Worm (Caenorhabditis elegans) whole organism, L3 larva: Measurements from ENCODE around the gene sru-25.

Experiments
- R02D3.7 ChIP-seq: fragments of 150-350 bp; optimal IDR thresholded peaks from 2 replicates; lab custom pipeline; 2014; ENCODE audit warnings: missing biosample characterization, missing genetic modification characterization
- ZK546.5 ChIP-seq: sonication (generic microtip); optimal IDR thresholded peaks from 2 replicates; lab custom pipeline; 2017; ENCODE audit warnings: missing biosample characterization, missing genetic modification characterization
- ama-1 ChIP-seq: fragments of 150-350 bp; optimal IDR thresholded peaks from 2 replicates; lab custom pipeline; 2018
- ceh-16 ChIP-seq: sonication (generic microtip); optimal IDR thresholded peaks from 2 replicates; lab custom pipeline; 2017; ENCODE audit warnings: missing biosample characterization, missing genetic modification characterization
- ceh-28 ChIP-seq: fragments of 150-350 bp; optimal IDR thresholded peaks from 2 replicates; lab custom pipeline; 2014; ENCODE audit warnings: missing biosample characterization, missing genetic modification reagents, missing genetic modification characterization
- ceh-82 ChIP-seq: fragments of 150-350 bp; optimal IDR thresholded peaks from 2 replicates; lab custom pipeline; 2014; ENCODE audit warnings: missing biosample characterization, missing genetic modification characterization
- ceh-9 ChIP-seq: sonication (generic microtip); optimal IDR thresholded peaks from 2 replicates; lab custom pipeline; 2018; ENCODE audit warnings: missing biosample characterization, missing genetic modification characterization
- daf-12 ChIP-seq: fragments of 150-350 bp; optimal IDR thresholded peaks from 2 replicates; lab custom pipeline; 2014; ENCODE audit warnings: missing biosample characterization, missing genetic modification reagents, missing genetic modification characterization
- egl-27 ChIP-seq: sonication (generic microtip); optimal IDR thresholded peaks from 4 replicates; lab custom pipeline; 2017; ENCODE audit warnings: missing biosample characterization, missing genetic modification reagents, missing genetic modification characterization
- egl-5 ChIP-seq: fragments of 150-350 bp; optimal IDR thresholded peaks from 2 replicates; lab custom pipeline; 2017; ENCODE audit warnings: missing biosample characterization, missing genetic modification reagents, missing genetic modification characterization, inconsistent platforms
- elt-1 ChIP-seq: fragments of 150-350 bp; optimal IDR thresholded peaks from 2 replicates; lab custom pipeline; 2014; ENCODE audit warnings: missing biosample characterization, missing genetic modification characterization
- elt-2 ChIP-seq: sonication (generic microtip); optimal IDR thresholded peaks from 2 replicates; lab custom pipeline; 2016; ENCODE audit warnings: missing genetic modification reagents, mild to moderate bottlenecking, missing genetic modification characterization, missing compliant biosample characterization
- elt-3 ChIP-seq, 3 experiments: fragments of 150-350 bp in 1 of 3; sonication (generic microtip) in 2 of 3; optimal IDR thresholded peaks; 2 replicates in 2 of 3; 4 replicates in 1 of 3; lab custom pipeline; 2014 to 2017; ENCODE audit warnings: missing biosample characterization in 3 of 3, missing genetic modification characterization in 3 of 3
- eor-1 ChIP-seq, 2 experiments: fragments of 150-350 bp; optimal IDR thresholded peaks; 2 replicates each; lab custom pipeline; 2014 to 2018; ENCODE audit warnings: missing biosample characterization in 2 of 2, missing genetic modification characterization in 2 of 2
- fkh-2 ChIP-seq: fragments of 150-350 bp; optimal IDR thresholded peaks from 2 replicates; lab custom pipeline; 2014; ENCODE audit warnings: missing biosample characterization, missing genetic modification reagents, missing genetic modification characterization
- hmg-11 ChIP-seq: sonication (generic microtip); optimal IDR thresholded peaks from 2 replicates; lab custom pipeline; 2016; ENCODE audit warnings: missing genetic modification characterization, missing compliant biosample characterization
- jun-1 ChIP-seq: fragments of 150-350 bp; optimal IDR thresholded peaks from 2 replicates; lab custom pipeline; 2014; ENCODE audit warnings: missing biosample characterization, missing genetic modification reagents, missing genetic modification characterization
- lin-15B ChIP-seq: fragments of 150-350 bp; optimal IDR thresholded peaks from 2 replicates; lab custom pipeline; 2014; ENCODE audit warnings: missing biosample characterization, missing genetic modification characterization
- lin-39 ChIP-seq: fragments of 150-350 bp; optimal IDR thresholded peaks from 2 replicates; lab custom pipeline; 2018; ENCODE audit warnings: missing biosample characterization, missing genetic modification reagents, missing genetic modification characterization
- lsy-12 ChIP-seq: sonication (generic microtip); optimal IDR thresholded peaks from 2 replicates; lab custom pipeline; 2016; ENCODE audit warnings: mild to moderate bottlenecking, missing genetic modification characterization, missing compliant biosample characterization
- mdl-1 ChIP-seq: fragments of 150-350 bp; optimal IDR thresholded peaks from 2 replicates; lab custom pipeline; 2014; ENCODE audit warnings: missing biosample characterization, missing genetic modification characterization
- mml-1 ChIP-seq: fragments of 150-350 bp; sonication (generic microtip); optimal IDR thresholded peaks from 3 replicates; lab custom pipeline; 2014; ENCODE audit warnings: missing biosample characterization, missing genetic modification characterization
- nhr-23 ChIP-seq: fragments of 150-350 bp; optimal IDR thresholded peaks from 2 replicates; lab custom pipeline; 2014; ENCODE audit warnings: missing biosample characterization, missing genetic modification reagents, missing genetic modification characterization
- nhr-237 ChIP-seq: fragments of 150-350 bp; optimal IDR thresholded peaks from 2 replicates; lab custom pipeline; 2014; ENCODE audit warnings: missing biosample characterization, missing genetic modification characterization
- nhr-25 ChIP-seq: sonication (generic microtip); optimal IDR thresholded peaks from 2 replicates; lab custom pipeline; 2017; ENCODE audit warnings: missing biosample characterization, missing genetic modification characterization
- nhr-28 ChIP-seq: fragments of 150-350 bp; optimal IDR thresholded peaks from 2 replicates; lab custom pipeline; 2014; ENCODE audit warnings: missing biosample characterization, missing genetic modification characterization
- nhr-43 ChIP-seq: sonication (generic microtip); optimal IDR thresholded peaks from 2 replicates; lab custom pipeline; 2016; ENCODE audit warnings: mild to moderate bottlenecking, missing genetic modification characterization, missing compliant biosample characterization; ENCODE audit not compliant: poor library complexity, severe bottlenecking
- nhr-76 ChIP-seq: fragments of 150-350 bp; sonication (generic microtip); optimal IDR thresholded peaks from 5 replicates; lab custom pipeline; 2014; ENCODE audit warnings: missing biosample characterization, missing genetic modification characterization
- nhr-77 ChIP-seq: fragments of 150-350 bp; optimal IDR thresholded peaks from 2 replicates; lab custom pipeline; 2014; ENCODE audit warnings: missing biosample characterization, missing genetic modification characterization
- pha-4 ChIP-seq: fragments of 150-350 bp; optimal IDR thresholded peaks from 2 replicates; lab custom pipeline; 2014; ENCODE audit warnings: missing biosample characterization, missing genetic modification reagents, missing genetic modification characterization
- pqm-1 ChIP-seq: fragments of 150-350 bp; optimal IDR thresholded peaks from 2 replicates; lab custom pipeline; 2017; ENCODE audit warnings: missing biosample characterization, missing genetic modification characterization, inconsistent platforms
- sea-2 ChIP-seq: fragments of 150-350 bp; sonication (generic microtip); optimal IDR thresholded peaks from 4 replicates; lab custom pipeline; 2014; ENCODE audit warnings: missing biosample characterization, missing genetic modification reagents, missing genetic modification characterization
- skn-1 ChIP-seq: fragments of 150-350 bp; optimal IDR thresholded peaks from 2 replicates; lab custom pipeline; 2014; ENCODE audit warnings: missing biosample characterization, missing genetic modification characterization
- snpc-4 ChIP-seq: fragments of 150-350 bp; optimal IDR thresholded peaks from 2 replicates; lab custom pipeline; 2014; ENCODE audit warnings: missing biosample characterization, missing genetic modification characterization
- unc-39 ChIP-seq: sonication (generic microtip); optimal IDR thresholded peaks from 4 replicates; lab custom pipeline; 2017; ENCODE audit warnings: missing biosample characterization, missing genetic modification characterization
- unc-62 ChIP-seq: fragments of 150-350 bp; sonication (generic microtip); optimal IDR thresholded peaks from 4 replicates; lab custom pipeline; 2014; ENCODE audit warnings: missing biosample characterization, missing genetic modification reagents, missing genetic modification characterization

sru-25 gene

ce11 chrV:682031-682430 is 7.9 kb upstream of the sru-25 start, which contains the start of gene srx-23:
Gene srx-23 (plus strand): TSS chrV:682331.
- TF ChIP-seq ceh-28 (tag; lab: Kevin White, UChicago) (no peak), sea-2 (GFP tag; lab: Kevin White, UChicago) (no peak), daf-12 (tag; lab: Kevin White, UChicago) (no peak), ceh-9 (tag; lab: Kevin White, UChicago) (no peak), nhr-43 (tag; lab: Kevin White, UChicago) (no peak), nhr-28 (tag; lab: Kevin White, UChicago) (no peak), unc-62 (GFP tag; lab: Kevin White, UChicago) (no peak), nhr-237 (tag; lab: Kevin White, UChicago) (no peak), skn-1 (tag; lab: Kevin White, UChicago) (no peak), elt-3 (tag; optimal IDR thresholded peaks at IDR 0.05; lab: Kevin White, UChicago) (no peak), snpc-4 (tag; lab: Kevin White, UChicago) (no peak), ZK546.5 (tag; lab: Kevin White, UChicago) (no peak), pqm-1 (no peak)

- TF ChIP-seq mdl-1 (tag; lab: Kevin White, UChicago): no peak
- TF ChIP-seq lin-39 (tag; lab: Kevin White, UChicago): no peak
- no peak for TF ChIP-seq elt-1 (tag; lab: Kevin White, UChicago)
- TF ChIP-seq lin-15B (tag; lab: Kevin White, UChicago): no peak
- TF ChIP-seq nhr-23 (tag; lab: Kevin White, UChicago): no peak
These were observed 5.5 kb upstream of the sru-25 start, which contains the start of gene srx-22 for ce11 chrV:679663-680062. Gene srx-22 (plus strand): TSS chrV:679963.

ce11 chrV:676550-677084 is 2.5 kb upstream of the sru-25 start, which contains the start of the genes fbxa-72 and srx-21:
Gene fbxa-72 (minus strand): TSS chrV:676753.
Gene srx-21 (plus strand): TSS chrV:677034.
- TF ChIP-seq ceh-82 (tag; lab: Kevin White, UChicago) (no peak), ZK546.5 (tag; lab: Kevin White, UChicago) (no peak), nhr-43 (tag; lab: Kevin White, UChicago) (peak; percentile 60), elt-2 (tag; lab: Kevin White, UChicago) (peak; percentile 28), ceh-28 (tag; lab: Kevin White, UChicago) (peak; percentile 30), lsy-12 (tag; lab: Kevin White, UChicago) (no peak), nhr-25 (tag; lab: Kevin White, UChicago) (peak; percentile 36), ama-1 (lab: Kevin White, UChicago) (no peak), nhr-23 (tag; lab: Kevin White, UChicago) (peak; percentile 62), nhr-237 (tag; lab: Kevin White, UChicago) (no peak), unc-39 (tag; lab: Kevin White, UChicago) (no peak), unc-62 (GFP tag; lab: Kevin White, UChicago) (no peak), mml-1 (no peak), lin-15B (tag; lab: Kevin White, UChicago) (peak; percentile 21), snpc-4 (tag; lab: Kevin White, UChicago) (peak; percentile 12), jun-1 (no peak)

ce11 chrV:676090-676489 is 2.0 kb upstream of the sru-25 start:
- TF ChIP-seq snpc-4 (tag; lab: Kevin White, UChicago): peak; percentile 24
- TF ChIP-seq R02D3.7 (tag; lab: Kevin White, UChicago): no peak

ce11 chrV:671342-671741 is 2.8 kb downstream of the sru-25 start, which contains the start of gene sru-24:
Gene sru-24 (minus strand): TSS chrV:671442.
- no peak for TF ChIP-seq nhr-77 (tag; lab: Kevin White, UChicago)
- no peak for TF ChIP-seq egl-27 (tag; lab: Kevin White, UChicago)
- no peak for TF ChIP-seq nhr-237 (tag; lab: Kevin White, UChicago)
- no peak for TF ChIP-seq egl-5 (tag; lab: Kevin White, UChicago)
- no peak for TF ChIP-seq lin-39 (tag; lab: Kevin White, UChicago)
- TF ChIP-seq eor-1 (tag; optimal IDR thresholded peaks at IDR 0.05; lab: Kevin White, UChicago): no peak
- TF ChIP-seq pha-4 (tag; lab: Kevin White, UChicago): no peak
- no peak for TF ChIP-seq hmg-11 (tag; lab: Kevin White, UChicago)
- no peak for TF ChIP-seq ceh-16 (tag; lab: Kevin White, UChicago)
- TF ChIP-seq skn-1 (tag; lab: Kevin White, UChicago): no peak
- TF ChIP-seq nhr-76: no peak
- no peak for TF ChIP-seq elt-2 (tag; lab: Kevin White, UChicago)
- TF ChIP-seq fkh-2: no peak
- no peak for TF ChIP-seq snpc-4 (tag; lab: Kevin White, UChicago)
